Worm (Caenorhabditis elegans) whole organism, mixed stage, embryonic: ENCODE measurements around the gene egg-1.

Experiments used
- M03D4.4 ChIP-seq: sonication (generic microtip); optimal IDR thresholded peaks from 2 replicates; lab custom pipeline; 2017; ENCODE audit warnings: mild to moderate bottlenecking, missing genetic modification characterization, missing compliant biosample characterization
- ceh-39 ChIP-seq: fragments of 150-350 bp; optimal IDR thresholded peaks from 2 replicates; lab custom pipeline; 2014; ENCODE audit warnings: missing biosample characterization, missing genetic modification characterization
- ceh-43 ChIP-seq: fragments of 200-800 bp; sonication (Bioruptor generic); optimal IDR thresholded peaks from 2 replicates; lab custom pipeline; 2018; ENCODE audit warnings: mild to moderate bottlenecking, missing genetic modification characterization, moderate library complexity, missing compliant biosample characterization
- ceh-83 ChIP-seq: fragments of 200-800 bp; sonication (Bioruptor generic); optimal IDR thresholded peaks from 2 replicates; lab custom pipeline; 2018; ENCODE audit warnings: mild to moderate bottlenecking, missing genetic modification characterization, missing compliant biosample characterization
- ces-1 ChIP-seq: fragments of 150-350 bp; optimal IDR thresholded peaks from 2 replicates; lab custom pipeline; 2014; ENCODE audit warnings: missing biosample characterization, missing genetic modification reagents, missing genetic modification characterization
- cnd-1 ChIP-seq: fragments of 200-800 bp; sonication (Bioruptor generic); optimal IDR thresholded peaks from 2 replicates; lab custom pipeline; 2018; ENCODE audit warnings: mild to moderate bottlenecking, missing genetic modification characterization, missing compliant biosample characterization
- drap-1 ChIP-seq: fragments of 200-800 bp; sonication (Bioruptor generic); optimal IDR thresholded peaks from 3 replicates; lab custom pipeline; 2018; ENCODE audit warnings: mild to moderate bottlenecking, missing genetic modification characterization, missing compliant biosample characterization
- elt-1 ChIP-seq: sonication (generic microtip); optimal IDR thresholded peaks from 2 replicates; lab custom pipeline; 2017; ENCODE audit warnings: missing genetic modification characterization, mild to moderate bottlenecking, missing compliant biosample characterization, antibody characterized with exemption, moderate library complexity, borderline replicate concordance; ENCODE audit not compliant: insufficient read depth
- elt-3 ChIP-seq: fragments of 150-350 bp; optimal IDR thresholded peaks from 2 replicates; lab custom pipeline; 2014; ENCODE audit warnings: missing biosample characterization, missing genetic modification characterization
- ham-2 ChIP-seq: fragments of 200-800 bp; sonication (Bioruptor generic); optimal IDR thresholded peaks from 2 replicates; lab custom pipeline; 2018; ENCODE audit warnings: mild to moderate bottlenecking, missing genetic modification characterization, missing compliant biosample characterization
- hlh-1 ChIP-seq: fragments of 150-350 bp; optimal IDR thresholded peaks from 2 replicates; lab custom pipeline; 2014; ENCODE audit warnings: missing biosample characterization, missing genetic modification reagents, missing genetic modification characterization
- lin-13 ChIP-seq: fragments of 150-350 bp; optimal IDR thresholded peaks from 2 replicates; lab custom pipeline; 2014; ENCODE audit warnings: missing biosample characterization, missing genetic modification characterization
- lin-32 ChIP-seq: fragments of 200-800 bp; sonication (Bioruptor generic); optimal IDR thresholded peaks from 2 replicates; lab custom pipeline; 2018; ENCODE audit warnings: mild to moderate bottlenecking, missing genetic modification characterization, missing compliant biosample characterization
- mab-5 ChIP-seq: fragments of 150-350 bp; optimal IDR thresholded peaks from 2 replicates; lab custom pipeline; 2014; ENCODE audit warnings: missing biosample characterization, missing genetic modification characterization
- mep-1 ChIP-seq: fragments of 150-350 bp; optimal IDR thresholded peaks from 2 replicates; lab custom pipeline; 2017; ENCODE audit warnings: missing biosample characterization, missing genetic modification reagents, missing genetic modification characterization, inconsistent platforms
- nhr-237 ChIP-seq: fragments of 150-350 bp; optimal IDR thresholded peaks from 2 replicates; lab custom pipeline; 2014; ENCODE audit warnings: missing biosample characterization, missing genetic modification characterization
- nhr-28 ChIP-seq: fragments of 150-350 bp; optimal IDR thresholded peaks from 2 replicates; lab custom pipeline; 2014; ENCODE audit warnings: missing biosample characterization, missing genetic modification characterization
- pha-4 ChIP-seq: fragments of 150-350 bp; optimal IDR thresholded peaks from 2 replicates; lab custom pipeline; 2018; ENCODE audit warnings: missing biosample characterization, missing genetic modification reagents, missing genetic modification characterization
- snpc-4 ChIP-seq: fragments of 150-350 bp; optimal IDR thresholded peaks from 2 replicates; lab custom pipeline; 2014; ENCODE audit warnings: missing biosample characterization, missing genetic modification characterization
- sptf-1 ChIP-seq: sonication (generic microtip); optimal IDR thresholded peaks from 2 replicates; lab custom pipeline; 2017; ENCODE audit warnings: mild to moderate bottlenecking, missing genetic modification characterization, moderate library complexity, missing compliant biosample characterization
- tbx-8 ChIP-seq: fragments of 200-800 bp; sonication (Bioruptor generic); optimal IDR thresholded peaks from 2 replicates; lab custom pipeline; 2018; ENCODE audit warnings: mild to moderate bottlenecking, missing genetic modification characterization, moderate library complexity, missing compliant biosample characterization
- unc-120 ChIP-seq: sonication (generic microtip); optimal IDR thresholded peaks from 2 replicates; lab custom pipeline; 2017; ENCODE audit warnings: missing genetic modification characterization, missing compliant biosample characterization; ENCODE audit not compliant: poor library complexity, severe bottlenecking
- unc-39 ChIP-seq: fragments of 150-350 bp; optimal IDR thresholded peaks from 2 replicates; lab custom pipeline; 2014; ENCODE audit warnings: missing biosample characterization, missing genetic modification characterization
- unc-62 ChIP-seq: fragments of 150-350 bp; optimal IDR thresholded peaks from 2 replicates; lab custom pipeline; 2014; ENCODE audit warnings: missing biosample characterization, missing genetic modification reagents, missing genetic modification characterization
- zip-8 ChIP-seq: fragments of 150-350 bp; optimal IDR thresholded peaks from 2 replicates; lab custom pipeline; 2014; ENCODE audit warnings: missing biosample characterization, missing genetic modification characterization

Gene egg-1

DNA sequence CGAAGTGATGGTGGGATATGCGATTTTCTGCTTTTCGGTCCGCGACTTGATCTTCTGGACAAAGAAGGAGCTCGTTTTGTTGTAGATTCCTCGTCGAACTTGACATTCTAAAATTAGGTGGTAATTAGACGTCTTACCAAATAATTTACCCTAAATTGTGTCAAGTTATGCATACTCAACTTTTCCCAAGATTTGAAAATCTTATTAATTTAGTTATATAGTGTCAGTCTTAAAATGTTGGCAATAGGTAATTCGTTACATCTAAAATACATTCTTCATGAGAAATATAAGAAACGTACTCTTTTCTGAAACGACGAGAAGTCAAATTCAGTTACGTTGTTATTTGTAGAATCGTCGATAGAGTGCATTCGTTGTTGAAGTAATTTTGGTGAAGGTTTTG, 20.4 kb upstream of the egg-1 start:
- no peak for TF ChIP-seq unc-62 (GFP tag; lab: Kevin White, UChicago)
- TF ChIP-seq ceh-39 (tag; lab: Kevin White, UChicago), result no peak
- no peak for TF ChIP-seq ces-1 (GFP tag; lab: Kevin White, UChicago)
- no peak for TF ChIP-seq ham-2
- no peak for TF ChIP-seq drap-1 (GFP tag; lab: Kevin White, UChicago)
- no peak for TF ChIP-seq elt-1 (tag; lab: Kevin White, UChicago)
- no peak for TF ChIP-seq tbx-8 (GFP tag; lab: Kevin White, UChicago)
- TF ChIP-seq zip-8 (tag; lab: Kevin White, UChicago), result no peak
- no peak for TF ChIP-seq pha-4 (tag; lab: Kevin White, UChicago)
- no peak for TF ChIP-seq ceh-83 (GFP tag; lab: Kevin White, UChicago)
- TF ChIP-seq hlh-1 (tag; lab: Kevin White, UChicago), result no peak
- TF ChIP-seq cnd-1 (tag; lab: Kevin White, UChicago), result no peak
- no peak for TF ChIP-seq nhr-28 (tag; lab: Kevin White, UChicago)
- no peak for TF ChIP-seq lin-32 (GFP tag; lab: Kevin White, UChicago)
- no peak for TF ChIP-seq mab-5 (tag; lab: Kevin White, UChicago)

DNA sequence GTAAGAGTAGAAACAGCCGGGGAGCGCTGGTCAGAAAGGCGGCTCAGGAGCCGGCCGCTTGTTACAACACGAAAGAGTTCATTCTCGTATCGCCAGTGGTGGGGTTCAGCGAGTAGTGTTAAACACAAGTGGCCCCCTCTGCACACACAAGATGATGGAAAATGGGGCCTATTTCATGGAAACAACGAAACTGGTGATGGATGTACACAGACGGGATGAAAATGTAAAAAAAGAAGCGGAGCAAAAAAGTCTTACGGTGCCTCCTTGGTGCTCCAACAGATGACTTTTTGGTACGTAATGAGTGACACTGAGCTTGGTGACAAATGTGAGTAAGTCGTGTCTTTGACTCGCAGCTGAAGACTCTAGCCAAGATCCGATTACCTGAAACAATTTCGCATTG, 20.0 kb upstream of the egg-1 start:
- TF ChIP-seq unc-120 (tag; lab: Kevin White, UChicago), result peak; percentile 31
- peak; percentile 22 for TF ChIP-seq hlh-1 (tag; lab: Kevin White, UChicago)
- TF ChIP-seq tbx-8 (GFP tag; lab: Kevin White, UChicago), result no peak
- no peak for TF ChIP-seq ceh-83 (GFP tag; lab: Kevin White, UChicago)

DNA sequence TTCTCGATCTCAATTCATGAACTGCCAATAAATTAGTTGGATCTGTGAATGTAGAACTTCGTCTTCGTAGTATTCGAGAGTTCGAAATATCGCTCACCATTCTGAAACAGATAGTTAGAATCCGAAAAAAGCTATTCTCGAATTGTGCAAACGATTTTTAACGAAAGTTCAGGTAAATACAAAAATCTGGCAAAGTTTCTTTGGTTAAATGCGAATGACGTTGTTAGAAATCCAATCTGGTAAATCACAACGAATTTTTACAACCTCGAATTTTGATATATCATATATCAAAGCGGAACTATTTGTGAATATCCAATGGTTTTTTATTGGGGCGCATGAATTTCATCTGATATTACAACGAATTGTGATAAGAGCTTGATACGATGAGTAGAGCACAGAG, 18.8 kb upstream of the egg-1 start, which contains the start of gene hpo-28:
hpo-28 (minus strand) TSS at position 101 of the 400 bp plus-strand sequence.
- TF ChIP-seq hlh-1 (tag; lab: Kevin White, UChicago) (peak; percentile 9), elt-3 (tag; lab: Kevin White, UChicago) (no peak)

DNA sequence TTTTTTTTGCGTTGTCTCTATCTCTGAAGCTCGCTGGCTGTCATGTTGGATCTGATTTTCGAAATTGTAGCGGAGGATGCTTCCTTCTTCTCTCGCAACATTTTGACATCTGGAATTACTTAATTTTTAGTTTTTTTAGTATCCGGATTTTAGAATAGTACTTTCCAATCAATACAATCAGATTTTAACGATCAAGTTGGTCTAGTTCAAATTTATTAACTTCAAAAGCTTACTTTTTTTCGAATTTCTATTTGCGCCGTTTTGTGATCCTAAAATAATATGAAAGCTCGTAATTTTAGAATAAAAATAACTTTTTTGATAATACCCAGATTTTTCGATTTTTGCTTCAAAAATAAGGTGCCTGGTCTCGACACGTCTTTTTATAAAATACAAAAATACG, 17.9 kb upstream of the egg-1 start, which contains the start of gene B0336.12:
B0336.12 (minus strand) TSS at position 101 of the 400 bp plus-strand sequence.
- no peak for TF ChIP-seq zip-8 (tag; lab: Kevin White, UChicago)
- TF ChIP-seq elt-1 (tag; lab: Kevin White, UChicago), result no peak
- TF ChIP-seq pha-4 (tag; lab: Kevin White, UChicago), result no peak
- TF ChIP-seq ham-2, result no peak
- TF ChIP-seq hlh-1 (tag; lab: Kevin White, UChicago), result no peak
- TF ChIP-seq mep-1 (tag; lab: Kevin White, UChicago), result no peak
- TF ChIP-seq nhr-237, result no peak
- no peak for TF ChIP-seq ces-1 (GFP tag; lab: Kevin White, UChicago)
- TF ChIP-seq unc-39, result no peak
- TF ChIP-seq ceh-43 (GFP tag; lab: Kevin White, UChicago), result no peak

DNA sequence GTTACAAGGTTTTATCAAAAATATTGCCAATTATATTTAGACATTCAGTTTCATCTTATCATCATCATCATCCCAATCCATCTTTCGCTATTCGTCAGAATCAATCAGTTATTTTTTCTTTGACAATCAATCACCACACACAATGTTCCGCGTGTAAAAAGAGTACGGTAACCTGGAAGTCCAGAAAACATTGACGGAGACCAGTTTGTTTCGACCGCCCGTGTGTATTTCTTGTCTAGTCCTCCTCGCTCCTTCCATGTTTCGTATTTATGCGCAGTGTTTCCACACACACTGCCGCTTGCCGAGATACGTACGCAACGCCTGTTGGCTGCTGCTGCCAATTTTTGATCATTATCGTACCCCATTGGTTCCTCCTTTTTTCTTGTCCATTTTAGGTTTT, 17.3 kb upstream of the egg-1 start:
- TF ChIP-seq drap-1 (GFP tag; lab: Kevin White, UChicago) (no peak), lin-13 (no peak), lin-32 (GFP tag; lab: Kevin White, UChicago) (no peak), unc-120 (tag; lab: Kevin White, UChicago) (no peak), ceh-39 (tag; lab: Kevin White, UChicago) (no peak), nhr-237 (no peak), sptf-1 (tag; lab: Kevin White, UChicago) (peak; percentile 25), ham-2 (peak; percentile 28), M03D4.4 (tag; lab: Kevin White, UChicago) (no peak), mep-1 (tag; lab: Kevin White, UChicago) (peak; percentile 28), snpc-4 (tag; lab: Kevin White, UChicago) (no peak), elt-1 (tag; lab: Kevin White, UChicago) (no peak)

DNA sequence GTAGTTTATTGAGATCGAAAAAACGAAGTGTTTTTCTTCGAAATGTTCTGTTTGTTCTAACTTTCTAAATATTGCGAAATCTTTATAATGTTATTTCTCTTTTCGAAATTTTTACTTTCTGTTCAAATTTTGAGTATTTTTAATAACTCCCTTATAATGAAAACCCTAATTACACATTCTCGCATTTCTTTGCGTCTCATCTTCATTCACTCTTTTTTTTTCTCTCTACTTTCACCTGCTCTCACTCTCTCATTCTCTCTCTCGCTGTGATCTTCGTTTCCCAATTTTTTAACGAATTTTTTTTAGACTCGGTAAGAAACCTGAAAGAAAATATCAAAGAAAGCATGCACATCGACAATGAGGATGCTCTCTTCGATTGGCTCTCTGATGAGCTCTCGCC, 16.7 kb upstream of the egg-1 start, which contains the start of gene rbm-26:
rbm-26 (plus strand) TSS at position 301 of the 400 bp plus-strand sequence.
- TF ChIP-seq sptf-1 (tag; lab: Kevin White, UChicago) (no peak), elt-1 (tag; lab: Kevin White, UChicago) (no peak), hlh-1 (tag; lab: Kevin White, UChicago) (no peak), M03D4.4 (tag; lab: Kevin White, UChicago) (no peak), nhr-237 (no peak)
